Fruit fly (Drosophila melanogaster): ENCODE measurements around the gene Vha13.

The Vha13 gene

DNA sequence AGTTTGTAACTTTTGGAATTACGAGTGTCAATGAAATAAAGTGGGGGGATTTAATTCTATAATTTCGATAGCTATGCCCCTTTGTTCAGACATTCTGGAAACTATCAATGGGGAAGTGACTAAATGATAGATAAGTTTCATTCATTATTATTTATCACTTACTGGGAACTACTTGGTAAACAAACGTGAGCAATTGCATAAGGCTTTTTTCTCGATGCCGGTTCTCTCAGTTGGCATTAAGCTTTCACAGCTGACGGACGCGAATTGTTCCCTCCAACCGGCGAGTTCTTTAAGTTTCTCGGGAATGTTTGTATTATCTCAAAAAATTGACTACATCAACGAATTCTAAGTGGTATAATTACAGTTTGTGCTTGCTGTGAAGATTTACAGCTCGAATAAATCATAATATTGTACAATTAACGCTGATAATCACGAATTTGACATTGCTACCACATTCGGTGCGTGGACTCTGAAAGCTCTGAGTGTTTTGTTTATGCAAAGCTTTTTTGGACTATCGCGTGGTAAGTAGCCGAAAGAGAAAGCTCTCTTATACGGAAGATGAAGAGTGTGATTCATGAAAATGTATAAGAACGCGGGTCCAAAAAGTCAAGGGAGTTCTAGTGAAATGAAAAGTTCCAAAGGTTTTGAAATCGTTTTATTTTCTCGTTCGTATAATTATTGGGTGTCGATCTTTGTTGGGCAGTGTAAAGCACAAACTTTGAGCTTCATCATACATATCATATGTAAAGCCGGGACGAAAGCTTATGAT, 27.2 kb upstream of the Vha13 start, which contains the start of gene Naam (continued):
- TF ChIP-seq Sox102F (GFP tag; optimal IDR thresholded peaks at IDR 0.05) (peak; percentile 77), CG6791 (GFP tag; IDR thresholded peaks at IDR 0.05; ENCODE audit: partially characterized antibody) (no peak), CG17361 (GFP tag; IDR thresholded peaks at IDR 0.05) (peak; percentile 78), BEAF-32 (GFP tag; optimal IDR thresholded peaks at IDR 0.05) (peak; percentile 1), Hand (GFP tag; optimal IDR thresholded peaks at IDR 0.05) (peak; percentile 71), exex (tag; optimal IDR thresholded peaks at IDR 0.05) (peak; percentile 97), fd3F (GFP tag; optimal IDR thresholded peaks at IDR 0.05) (peak; percentile 49), CG4404 (GFP tag; IDR thresholded peaks at IDR 0.05) (no peak), CG31441 (GFP tag; IDR thresholded peaks at IDR 0.05) (peak; percentile 77), CG13775 (GFP tag; optimal IDR thresholded peaks at IDR 0.05) (peak; percentile 39), slbo (GFP tag; IDR thresholded peaks at IDR 0.05) (peak; percentile 77), CG32772 (GFP tag; IDR thresholded peaks at IDR 0.05) (no peak), odd (GFP tag; optimal IDR thresholded peaks at IDR 0.05) (peak; percentile 57), tll (GFP tag; optimal IDR thresholded peaks at IDR 0.05) (no peak), CG3847 (GFP tag; IDR thresholded peaks at IDR 0.05) (peak; percentile 67), Kr (GFP tag; optimal IDR thresholded peaks at IDR 0.05) (no peak), CG2202 (tag; optimal IDR thresholded peaks at IDR 0.05) (no peak), CG34224 (GFP tag; IDR thresholded peaks at IDR 0.05; ENCODE audit: partially characterized antibody) (no peak), CG7928 (GFP tag; optimal IDR thresholded peaks at IDR 0.05) (peak; percentile 60), ci (GFP tag; IDR thresholded peaks at IDR 0.05) (peak; percentile 95), CG13123 (GFP tag; optimal IDR thresholded peaks at IDR 0.05) (peak; percentile 33), nau (GFP tag; optimal IDR thresholded peaks at IDR 0.05) (peak; percentile 61), ttk (GFP tag; IDR thresholded peaks at IDR 0.05) (peak; percentile 75), CG30431 (GFP tag; optimal IDR thresholded peaks at IDR 0.05) (no peak), chif (GFP tag; optimal IDR thresholded peaks at IDR 0.05) (peak; percentile 50 to 69), CkIIα-i1 (GFP tag; IDR thresholded peaks at IDR 0.05) (no peak), CG8944 (GFP tag; optimal IDR thresholded peaks at IDR 0.05) (peak; percentile 47), eyg (GFP tag; optimal IDR thresholded peaks at IDR 0.05) (peak; percentile 87), fd96Cb (tag; optimal IDR thresholded peaks at IDR 0.05) (peak; percentile 53), CG9817 (tag; optimal IDR thresholded peaks at IDR 0.05) (peak; percentile 55), Sin3A (optimal IDR thresholded peaks at IDR 0.05) (no peak), Ets65A (GFP tag) (peak; percentile 95), Awh (GFP tag; IDR thresholded peaks at IDR 0.05) (no peak), CG12299 (tag; optimal IDR thresholded peaks at IDR 0.05) (peak; percentile 22), lbe (GFP tag; optimal IDR thresholded peaks at IDR 0.05) (peak; percentile 35), br (optimal IDR thresholded peaks at IDR 0.05) (no peak), CG1792 (GFP tag; optimal IDR thresholded peaks at IDR 0.05) (peak; percentile 67), CG12942 (GFP tag; optimal IDR thresholded peaks at IDR 0.05) (peak; percentile 54), unpg (GFP tag; optimal IDR thresholded peaks at IDR 0.05) (peak; percentile 85), Dek (tag; optimal IDR thresholded peaks at IDR 0.05) (peak; percentile 70), lilli (GFP tag; optimal IDR thresholded peaks at IDR 0.05) (peak; percentile 92), CG12071 (GFP tag; optimal IDR thresholded peaks at IDR 0.05) (peak; percentile 77), gce (GFP tag; IDR thresholded peaks at IDR 0.05) (peak; percentile 54; the same call in 1 of the 3 replicates), Jarid2 (GFP tag; optimal IDR thresholded peaks at IDR 0.05) (no peak), slp2 (GFP tag; optimal IDR thresholded peaks at IDR 0.05) (peak; percentile 49), CG3726 (GFP tag; IDR thresholded peaks at IDR 0.05) (no peak), Dip3 (GFP tag; optimal IDR thresholded peaks at IDR 0.05) (peak; percentile 77), crp (GFP tag; optimal IDR thresholded peaks at IDR 0.05) (peak in 1 of 2 experiments; percentile 61), CG3281 (GFP tag; optimal IDR thresholded peaks at IDR 0.05) (peak; percentile 83), bcd (GFP tag; optimal IDR thresholded peaks at IDR 0.05) (peak; percentile 71)
